Worm (Caenorhabditis elegans) whole organism, midembryonic: ENCODE measurements around the gene dhs-25.

Experiments
- T22C8.4 ChIP-seq: fragments of 200-800 bp; sonication (Bioruptor generic); IDR thresholded peaks from 2 replicates; pipeline ENCODE4 v1.3.6; 2022; ENCODE audit warnings: missing genetic modification characterization, missing compliant biosample characterization
- cog-1 ChIP-seq: sonication (generic microtip); optimal IDR thresholded peaks from 2 replicates; lab custom pipeline; 2016; ENCODE audit warnings: missing genetic modification characterization, missing compliant biosample characterization
- flt-1 ChIP-seq: fragments of 200-800 bp; sonication (Bioruptor generic); IDR thresholded peaks from 2 replicates; pipeline ENCODE4 v1.3.6; 2022; ENCODE audit warnings: missing genetic modification characterization, missing compliant biosample characterization
- klf-2 ChIP-seq: fragments of 200-800 bp; sonication (Bioruptor generic); conservative IDR thresholded peaks from 2 replicates; pipeline ENCODE4 v1.3.6; 2022; ENCODE audit warnings: missing genetic modification reagents, missing genetic modification characterization, missing compliant biosample characterization
- med-1 ChIP-seq: sonication (generic microtip); optimal IDR thresholded peaks from 2 replicates; lab custom pipeline; 2017; ENCODE audit warnings: missing genetic modification characterization, mild to moderate bottlenecking, missing compliant biosample characterization, antibody characterized with exemption, missing genetic modification reagents; ENCODE audit not compliant: insufficient read depth
- ref-1 ChIP-seq: fragments of 200-800 bp; sonication (Bioruptor generic); conservative IDR thresholded peaks from 2 replicates; pipeline ENCODE4 v1.3.6; 2022; ENCODE audit warnings: missing genetic modification reagents, missing genetic modification characterization, missing compliant biosample characterization
- tab-1 ChIP-seq: fragments of 200-800 bp; sonication (Bioruptor generic); IDR thresholded peaks from 2 replicates; pipeline ENCODE4 v1.3.6; 2022; ENCODE audit warnings: missing genetic modification characterization, missing compliant biosample characterization
- ztf-23 ChIP-seq: fragments of 200-800 bp; sonication (Bioruptor generic); IDR thresholded peaks from 2 replicates; pipeline ENCODE4 v1.3.6; 2022; ENCODE audit warnings: missing genetic modification reagents, missing genetic modification characterization, missing compliant biosample characterization
- ztf-29 ChIP-seq: fragments of 200-800 bp; sonication (Bioruptor generic); IDR thresholded peaks from 2 replicates; pipeline ENCODE4 v1.3.6; 2022; ENCODE audit warnings: missing genetic modification reagents, missing genetic modification characterization, missing compliant biosample characterization

Gene dhs-25

ce11 chrX:1471232-1471631 is 15.1 kb upstream of the dhs-25 start:
- no peak for TF ChIP-seq cog-1 (tag; lab: Kevin White, UChicago)
- no peak for TF ChIP-seq ref-1 (GFP tag; lab: Robert Waterston, UW)
- no peak for TF ChIP-seq tab-1 (GFP tag; lab: Robert Waterston, UW)
- no peak for TF ChIP-seq T22C8.4 (GFP tag; lab: Robert Waterston, UW)
- 0 out of 2 replicates have a peak, but pooled peaks have one; percentile 20 for TF ChIP-seq klf-2 (GFP tag; lab: Robert Waterston, UW)
- TF ChIP-seq ztf-29 (GFP tag; lab: Robert Waterston, UW): no peak
- no peak for TF ChIP-seq ztf-23 (GFP tag; lab: Robert Waterston, UW)

ce11 chrX:1472880-1473279 is 13.5 kb upstream of the dhs-25 start, which contains the start of gene D1005.5:
Gene D1005.5 (minus strand): TSS chrX:1472980.
- TF ChIP-seq ztf-29 (GFP tag; lab: Robert Waterston, UW) (no peak), ref-1 (GFP tag; lab: Robert Waterston, UW) (no peak), tab-1 (GFP tag; lab: Robert Waterston, UW) (no peak), cog-1 (tag; lab: Kevin White, UChicago) (no peak), klf-2 (GFP tag; lab: Robert Waterston, UW) (no peak), ztf-23 (GFP tag; lab: Robert Waterston, UW) (no peak), med-1 (GFP tag; lab: Kevin White, UChicago) (no peak), T22C8.4 (GFP tag; lab: Robert Waterston, UW) (no peak), flt-1 (no peak)

- TF ChIP-seq klf-2 (GFP tag; lab: Robert Waterston, UW): no peak
- TF ChIP-seq med-1 (GFP tag; lab: Kevin White, UChicago): no peak
- TF ChIP-seq T22C8.4 (GFP tag; lab: Robert Waterston, UW): no peak
- no peak for TF ChIP-seq ztf-29 (GFP tag; lab: Robert Waterston, UW)
- TF ChIP-seq ref-1 (GFP tag; lab: Robert Waterston, UW): no peak
- no peak for TF ChIP-seq ztf-23 (GFP tag; lab: Robert Waterston, UW)
- TF ChIP-seq tab-1 (GFP tag; lab: Robert Waterston, UW): no peak
- TF ChIP-seq flt-1: no peak
- no peak for TF ChIP-seq cog-1 (tag; lab: Kevin White, UChicago)
Observed at ce11 chrX:1473794-1474193, 12.5 kb upstream of the dhs-25 start.

DNA sequence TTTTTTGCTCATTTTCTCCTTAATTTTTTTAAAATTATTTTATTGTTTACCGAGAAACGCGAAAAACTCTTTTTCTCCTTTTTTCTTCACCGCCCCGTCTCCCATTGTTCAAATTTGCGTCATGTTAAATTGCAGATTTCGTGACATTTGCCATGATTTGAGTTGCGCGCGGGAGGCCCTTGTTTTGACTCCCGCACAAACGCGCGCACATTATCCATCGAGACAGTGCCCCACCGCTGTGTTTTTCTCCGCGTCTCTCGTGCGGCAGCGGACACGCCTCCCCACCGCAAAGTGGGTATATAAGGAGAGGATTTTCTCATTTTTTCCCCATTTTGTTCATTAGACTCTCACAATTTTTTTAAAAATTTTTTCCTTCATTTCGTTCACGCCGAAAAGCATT is 10.3 kb upstream of the dhs-25 start:
- TF ChIP-seq T22C8.4 (GFP tag; lab: Robert Waterston, UW) (no peak), med-1 (GFP tag; lab: Kevin White, UChicago) (no peak), klf-2 (GFP tag; lab: Robert Waterston, UW) (no peak), ztf-29 (GFP tag; lab: Robert Waterston, UW) (no peak), cog-1 (tag; lab: Kevin White, UChicago) (no peak), ztf-23 (GFP tag; lab: Robert Waterston, UW) (no peak), tab-1 (GFP tag; lab: Robert Waterston, UW) (no peak), flt-1 (no peak), ref-1 (GFP tag; lab: Robert Waterston, UW) (no peak)

ce11 chrX:1477932-1478331 is 8.4 kb upstream of the dhs-25 start:
- TF ChIP-seq cog-1 (tag; lab: Kevin White, UChicago): no peak
- TF ChIP-seq ztf-29 (GFP tag; lab: Robert Waterston, UW): no peak
- no peak for TF ChIP-seq ztf-23 (GFP tag; lab: Robert Waterston, UW)
- TF ChIP-seq tab-1 (GFP tag; lab: Robert Waterston, UW): no peak
- TF ChIP-seq med-1 (GFP tag; lab: Kevin White, UChicago): no peak
- no peak for TF ChIP-seq flt-1
- TF ChIP-seq T22C8.4 (GFP tag; lab: Robert Waterston, UW): no peak
- no peak for TF ChIP-seq ref-1 (GFP tag; lab: Robert Waterston, UW)
- TF ChIP-seq klf-2 (GFP tag; lab: Robert Waterston, UW): no peak

ce11 chrX:1478569-1478968 is 7.8 kb upstream of the dhs-25 start:
- TF ChIP-seq ref-1 (GFP tag; lab: Robert Waterston, UW) (no peak), ztf-23 (GFP tag; lab: Robert Waterston, UW) (no peak), klf-2 (GFP tag; lab: Robert Waterston, UW) (no peak), tab-1 (GFP tag; lab: Robert Waterston, UW) (no peak), cog-1 (tag; lab: Kevin White, UChicago) (no peak), T22C8.4 (GFP tag; lab: Robert Waterston, UW) (no peak), med-1 (GFP tag; lab: Kevin White, UChicago) (no peak), ztf-29 (GFP tag; lab: Robert Waterston, UW) (no peak), flt-1 (no peak)

DNA sequence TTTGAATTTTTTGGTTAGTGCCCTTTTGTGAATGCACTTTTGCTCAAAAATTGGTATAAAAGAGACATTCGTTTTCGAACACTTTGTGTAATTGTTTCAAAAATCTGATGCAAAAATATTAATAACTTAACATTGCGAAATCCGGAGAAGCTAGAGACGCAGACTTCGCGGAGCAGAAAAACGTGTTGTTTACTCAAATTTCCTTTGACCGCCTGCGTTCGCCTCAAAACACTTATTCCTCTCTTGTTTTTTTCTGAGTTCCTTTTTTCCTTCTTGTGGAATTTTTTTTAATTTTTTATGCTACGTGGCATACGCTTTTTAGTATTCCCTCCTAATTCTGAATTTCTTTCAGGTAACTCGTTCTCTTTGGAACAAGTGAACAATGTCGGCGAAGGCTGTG is 7.1 kb upstream of the dhs-25 start, which contains the start of gene acly-1:
Gene acly-1, plus strand, starts transcription at position 353 of the 400 bp plus-strand sequence.
- TF ChIP-seq flt-1: no peak
- no peak for TF ChIP-seq cog-1 (tag; lab: Kevin White, UChicago)
- no peak for TF ChIP-seq ztf-29 (GFP tag; lab: Robert Waterston, UW)
- TF ChIP-seq klf-2 (GFP tag; lab: Robert Waterston, UW): no peak
- TF ChIP-seq T22C8.4 (GFP tag; lab: Robert Waterston, UW): no peak
- no peak for TF ChIP-seq ref-1 (GFP tag; lab: Robert Waterston, UW)
- no peak for TF ChIP-seq ztf-23 (GFP tag; lab: Robert Waterston, UW)

ce11 chrX:1479637-1480036 is 6.7 kb upstream of the dhs-25 start:
- no peak for TF ChIP-seq med-1 (GFP tag; lab: Kevin White, UChicago)
- no peak for TF ChIP-seq cog-1 (tag; lab: Kevin White, UChicago)
- TF ChIP-seq ztf-23 (GFP tag; lab: Robert Waterston, UW): no peak
- no peak for TF ChIP-seq flt-1
- no peak for TF ChIP-seq T22C8.4 (GFP tag; lab: Robert Waterston, UW)
- TF ChIP-seq ref-1 (GFP tag; lab: Robert Waterston, UW): no peak
- no peak for TF ChIP-seq ztf-29 (GFP tag; lab: Robert Waterston, UW)
- TF ChIP-seq tab-1 (GFP tag; lab: Robert Waterston, UW): no peak
- no peak for TF ChIP-seq klf-2 (GFP tag; lab: Robert Waterston, UW)

DNA sequence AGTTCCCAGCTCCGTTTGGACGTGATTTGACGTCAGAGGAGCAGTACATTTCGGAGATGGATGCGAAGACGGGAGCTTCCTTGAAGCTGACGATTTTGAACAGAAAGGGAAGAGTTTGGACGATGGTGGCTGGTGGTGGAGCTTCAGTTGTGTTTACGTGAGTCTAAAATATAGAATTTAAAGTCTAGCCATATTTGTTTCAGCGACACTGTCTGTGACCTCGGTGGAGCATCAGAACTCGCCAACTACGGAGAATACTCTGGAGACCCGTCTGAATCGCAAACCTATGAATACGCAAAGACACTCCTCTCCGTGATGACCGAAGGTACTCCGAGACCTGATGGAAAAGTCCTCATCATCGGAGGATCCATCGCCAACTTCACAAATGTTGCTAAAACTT is 5.8 kb upstream of the dhs-25 start:
- TF ChIP-seq med-1 (GFP tag; lab: Kevin White, UChicago): no peak
- TF ChIP-seq tab-1 (GFP tag; lab: Robert Waterston, UW): no peak
- no peak for TF ChIP-seq flt-1
